Worm (Caenorhabditis elegans) whole organism, L3 larva: ENCODE results near the gene glb-24.

Experiments
- ZK546.5 ChIP-seq: sonication (generic microtip); optimal IDR thresholded peaks from 2 replicates; lab custom pipeline; 2017; ENCODE audit warnings: missing biosample characterization, missing genetic modification characterization
- egl-27 ChIP-seq: sonication (generic microtip); optimal IDR thresholded peaks from 4 replicates; lab custom pipeline; 2017; ENCODE audit warnings: missing biosample characterization, missing genetic modification reagents, missing genetic modification characterization
- elt-3 ChIP-seq, 3 experiments: fragments of 150-350 bp in 1 of 3; sonication (generic microtip) in 2 of 3; optimal IDR thresholded peaks; 2 replicates in 2 of 3; 4 replicates in 1 of 3; lab custom pipeline; 2014 to 2017; ENCODE audit warnings: missing biosample characterization in 3 of 3, missing genetic modification characterization in 3 of 3
- fkh-2 ChIP-seq: fragments of 150-350 bp; optimal IDR thresholded peaks from 2 replicates; lab custom pipeline; 2014; ENCODE audit warnings: missing biosample characterization, missing genetic modification reagents, missing genetic modification characterization
- hmg-11 ChIP-seq: sonication (generic microtip); optimal IDR thresholded peaks from 2 replicates; lab custom pipeline; 2016; ENCODE audit warnings: missing genetic modification characterization, missing compliant biosample characterization
- mml-1 ChIP-seq: fragments of 150-350 bp; sonication (generic microtip); optimal IDR thresholded peaks from 3 replicates; lab custom pipeline; 2014; ENCODE audit warnings: missing biosample characterization, missing genetic modification characterization
- nfya-1 ChIP-seq: sonication (generic microtip); optimal IDR thresholded peaks from 2 replicates; lab custom pipeline; 2017; ENCODE audit warnings: missing genetic modification characterization, mild to moderate bottlenecking, missing compliant biosample characterization, antibody characterized with exemption, moderate library complexity; ENCODE audit not compliant: insufficient read depth
- nhr-237 ChIP-seq: fragments of 150-350 bp; optimal IDR thresholded peaks from 2 replicates; lab custom pipeline; 2014; ENCODE audit warnings: missing biosample characterization, missing genetic modification characterization
- nhr-43 ChIP-seq: sonication (generic microtip); optimal IDR thresholded peaks from 2 replicates; lab custom pipeline; 2016; ENCODE audit warnings: mild to moderate bottlenecking, missing genetic modification characterization, missing compliant biosample characterization; ENCODE audit not compliant: poor library complexity, severe bottlenecking
- pha-4 ChIP-seq: fragments of 150-350 bp; optimal IDR thresholded peaks from 2 replicates; lab custom pipeline; 2014; ENCODE audit warnings: missing biosample characterization, missing genetic modification reagents, missing genetic modification characterization
- pqm-1 ChIP-seq: fragments of 150-350 bp; optimal IDR thresholded peaks from 2 replicates; lab custom pipeline; 2017; ENCODE audit warnings: missing biosample characterization, missing genetic modification characterization, inconsistent platforms

glb-24 gene

ce11 chrV:12844748-12845147 lies 41.0 kb downstream of the glb-24 start:
- TF ChIP-seq pqm-1 (tag; lab: Kevin White, UChicago) = peak; percentile 56
- TF ChIP-seq hmg-11 (tag; lab: Kevin White, UChicago) = no peak

ce11 chrV:12835388-12835787 lies 50.4 kb downstream of the glb-24 start, which contains the start of gene C44H9.4:
C44H9.4 (plus strand) TSS chrV:12835688.
- TF ChIP-seq fkh-2 (tag; lab: Kevin White, UChicago) = no peak
- TF ChIP-seq nfya-1 = no peak
- TF ChIP-seq pqm-1 (tag; lab: Kevin White, UChicago) = no peak
- no peak for TF ChIP-seq egl-27 (tag; lab: Kevin White, UChicago)
- no peak for TF ChIP-seq pha-4 (tag; lab: Kevin White, UChicago)
- no peak for TF ChIP-seq ZK546.5
- no peak for TF ChIP-seq mml-1
- no peak for TF ChIP-seq elt-3 (tag; optimal IDR thresholded peaks at IDR 0.05; lab: Kevin White, UChicago)
- TF ChIP-seq nhr-43 (tag; lab: Kevin White, UChicago) = no peak
- TF ChIP-seq nhr-237 (tag; lab: Kevin White, UChicago) = no peak
